Fruit fly (Drosophila melanogaster) whole organism, embryonic: Measurements from ENCODE around the gene CG33643.

Experiments used
- Adf1 ChIP-seq: fragments of 200-800 bp; sonication (Bioruptor generic); IDR thresholded peaks from 2 replicates; pipeline ENCODE4 v1.3.6; 2022; ENCODE audit warnings: missing biosample characterization, missing genetic modification characterization
- Aef1 ChIP-seq: fragments of 200-800 bp; sonication (Bioruptor generic); IDR thresholded peaks from 3 replicates; pipeline ENCODE4 v1.3.6; 2022; ENCODE audit warnings: missing biosample characterization, missing genetic modification characterization
- Atf3 ChIP-seq: fragments of 200-800 bp; sonication (Bioruptor generic); optimal IDR thresholded peaks from 3 replicates; lab custom pipeline; 2016; ENCODE audit warnings: missing biosample characterization, missing genetic modification characterization
- B-H1 ChIP-seq: fragments of 200-800 bp; sonication (Bioruptor generic); IDR thresholded peaks from 3 replicates; pipeline ENCODE4 v1.3.6; 2022; ENCODE audit warnings: missing biosample characterization, missing genetic modification characterization
- Bteb2 ChIP-seq: fragments of 200-800 bp; sonication (Bioruptor generic); optimal IDR thresholded peaks from 2 replicates; lab custom pipeline; 2016; ENCODE audit warnings: missing biosample characterization, missing genetic modification characterization
- CG1024 ChIP-seq: fragments of 200-800 bp; sonication (Bioruptor generic); IDR thresholded peaks from 2 replicates; pipeline ENCODE4 v1.3.6; 2022; ENCODE audit warnings: missing biosample characterization, missing genetic modification characterization
- CG10654 ChIP-seq: fragments of 200-800 bp; sonication (Bioruptor generic); optimal IDR thresholded peaks from 2 replicates; lab custom pipeline; 2016; ENCODE audit warnings: missing biosample characterization, missing genetic modification characterization
- CG11093 ChIP-seq: fragments of 200-800 bp; sonication (Bioruptor generic); IDR thresholded peaks from 3 replicates; pipeline ENCODE4 v1.3.6; 2022; ENCODE audit warnings: missing biosample characterization, missing genetic modification characterization
- CG12391 ChIP-seq: fragments of 200-800 bp; sonication (Bioruptor generic); optimal IDR thresholded peaks from 3 replicates; lab custom pipeline; 2018; ENCODE audit warnings: missing biosample characterization, mild to moderate bottlenecking, missing genetic modification characterization, moderate library complexity
- CG15479 ChIP-seq: fragments of 200-800 bp; sonication (Bioruptor generic); optimal IDR thresholded peaks from 3 replicates; lab custom pipeline; 2019; ENCODE audit warnings: missing biosample characterization, mild to moderate bottlenecking, missing genetic modification characterization, moderate library complexity
- CG17802 ChIP-seq: fragments of 200-800 bp; sonication (Bioruptor generic); optimal IDR thresholded peaks from 2 replicates; lab custom pipeline; 2018; ENCODE audit warnings: missing biosample characterization, mild to moderate bottlenecking, missing genetic modification characterization, moderate library complexity
- CG18476 ChIP-seq: fragments of 200-800 bp; sonication (Bioruptor generic); optimal IDR thresholded peaks from 2 replicates; lab custom pipeline; 2016; ENCODE audit warnings: missing biosample characterization, mild to moderate bottlenecking, missing genetic modification characterization
- CG2199 ChIP-seq: fragments of 200-800 bp; sonication (Bioruptor generic); IDR thresholded peaks from 3 replicates; pipeline ENCODE4 v1.3.6; 2022; ENCODE audit warnings: missing biosample characterization, missing genetic modification characterization
- CG2202 ChIP-seq: fragments of 200-800 bp; sonication (Bioruptor generic); optimal IDR thresholded peaks from 2 replicates; lab custom pipeline; 2018; ENCODE audit warnings: missing biosample characterization, mild to moderate bottlenecking, missing genetic modification characterization
- CG2889 ChIP-seq: fragments of 200-800 bp; sonication (Bioruptor generic); IDR thresholded peaks from 3 replicates; pipeline ENCODE4 v1.3.6; 2022; ENCODE audit warnings: missing biosample characterization, missing genetic modification characterization
- CG30403 ChIP-seq: fragments of 200-800 bp; sonication (Bioruptor generic); optimal IDR thresholded peaks from 3 replicates; lab custom pipeline; 2016; ENCODE audit warnings: missing biosample characterization, missing genetic modification characterization
- CG30431 ChIP-seq: fragments of 200-800 bp; sonication (Bioruptor generic); optimal IDR thresholded peaks from 2 replicates; lab custom pipeline; 2017; ENCODE audit warnings: missing biosample characterization, missing genetic modification characterization
- CG3281 ChIP-seq: fragments of 200-800 bp; sonication (Bioruptor generic); optimal IDR thresholded peaks from 3 replicates; lab custom pipeline; 2017; ENCODE audit warnings: missing biosample characterization, mild to moderate bottlenecking, missing genetic modification characterization
- CG33213 ChIP-seq: fragments of 200-800 bp; sonication (Bioruptor generic); optimal IDR thresholded peaks from 3 replicates; lab custom pipeline; 2016; ENCODE audit warnings: missing biosample characterization, missing genetic modification characterization
- CG34422 ChIP-seq: fragments of 200-800 bp; sonication (Bioruptor generic); IDR thresholded peaks from 3 replicates; pipeline ENCODE4 v1.3.6; 2022; ENCODE audit warnings: missing biosample characterization, missing genetic modification characterization
- CG4404 ChIP-seq: fragments of 200-800 bp; sonication (Bioruptor generic); IDR thresholded peaks from 2 replicates; pipeline ENCODE4 v1.3.6; 2022; ENCODE audit warnings: missing biosample characterization, missing genetic modification characterization
- CG4424 ChIP-seq: fragments of 200-800 bp; sonication (Bioruptor generic); optimal IDR thresholded peaks from 3 replicates; lab custom pipeline; 2016; ENCODE audit warnings: missing biosample characterization, missing genetic modification characterization
- CG6813 ChIP-seq: fragments of 200-800 bp; sonication (Bioruptor generic); optimal IDR thresholded peaks from 2 replicates; lab custom pipeline; 2017; ENCODE audit warnings: missing biosample characterization, missing genetic modification characterization, mild to moderate bottlenecking, moderate library complexity, missing genetic modification reagents
- CG8924 ChIP-seq: fragments of 200-800 bp; optimal IDR thresholded peaks from 3 replicates; lab custom pipeline; 2019; ENCODE audit warnings: missing biosample characterization, mild to moderate bottlenecking, missing genetic modification characterization, moderate library complexity
- CG9215 ChIP-seq: fragments of 200-800 bp; sonication (Bioruptor generic); IDR thresholded peaks from 2 replicates; pipeline ENCODE4 v1.3.6; 2022; ENCODE audit warnings: missing biosample characterization, missing genetic modification characterization
- CG9609 ChIP-seq: fragments of 200-800 bp; sonication (Bioruptor generic); optimal IDR thresholded peaks from 3 replicates; lab custom pipeline; 2016; ENCODE audit warnings: missing biosample characterization, missing genetic modification characterization
- Dll ChIP-seq: fragments of 200-800 bp; sonication (Bioruptor generic); IDR thresholded peaks from 4 replicates; pipeline ENCODE4 v1.3.6; 2022; ENCODE audit warnings: missing biosample characterization, missing genetic modification characterization; ENCODE audit not compliant: partially characterized antibody
- Fer1 ChIP-seq: fragments of 200-800 bp; sonication (Bioruptor generic); optimal IDR thresholded peaks from 2 replicates; lab custom pipeline; 2017; ENCODE audit warnings: missing biosample characterization, mild to moderate bottlenecking, missing genetic modification characterization
- HLH3B ChIP-seq: fragments of 200-800 bp; sonication (Bioruptor generic); IDR thresholded peaks from 2 replicates; pipeline ENCODE4 v1.3.6; 2022; ENCODE audit warnings: missing biosample characterization, missing genetic modification characterization
- Lhr ChIP-seq: fragments of 200-800 bp; sonication (Bioruptor generic); optimal IDR thresholded peaks from 3 replicates; lab custom pipeline; 2017; ENCODE audit warnings: mild to moderate bottlenecking, missing biosample characterization, missing genetic modification reagents, missing genetic modification characterization
- Mad ChIP-seq: fragments of 200-800 bp; sonication (Bioruptor generic); optimal IDR thresholded peaks from 2 replicates; lab custom pipeline; 2016; ENCODE audit warnings: missing biosample characterization, missing genetic modification characterization
- Ptx1 ChIP-seq: fragments of 200-800 bp; sonication (Bioruptor generic); IDR thresholded peaks from 2 replicates; pipeline ENCODE4 v1.3.6; 2022; ENCODE audit warnings: missing biosample characterization, missing genetic modification characterization
- Sin3A ChIP-seq: fragments of >200 bp; optimal IDR thresholded peaks from 2 replicates; lab custom pipeline; 2018
- Taf1 ChIP-seq: fragments of 200-800 bp; sonication (Bioruptor generic); IDR thresholded peaks from 2 replicates; pipeline ENCODE4 v1.3.6; 2022; ENCODE audit warnings: missing biosample characterization, missing genetic modification characterization
- ac ChIP-seq: fragments of 200-800 bp; sonication (Bioruptor generic); optimal IDR thresholded peaks from 3 replicates; lab custom pipeline; 2017; ENCODE audit warnings: missing biosample characterization, mild to moderate bottlenecking, missing genetic modification characterization
- bowl ChIP-seq: fragments of 200-800 bp; sonication (Bioruptor generic); IDR thresholded peaks from 2 replicates; pipeline ENCODE4 v1.3.6; 2022; ENCODE audit warnings: missing biosample characterization, missing genetic modification characterization
- croc ChIP-seq: fragments of 200-800 bp; sonication (Bioruptor generic); conservative IDR thresholded peaks from 3 replicates; pipeline ENCODE4 v1.3.6; 2022; ENCODE audit warnings: missing biosample characterization, missing genetic modification characterization
- ewg ChIP-seq: fragments of 200-800 bp; sonication (Bioruptor generic); optimal IDR thresholded peaks from 3 replicates; lab custom pipeline; 2017; ENCODE audit warnings: mild to moderate bottlenecking, missing biosample characterization, missing genetic modification reagents, missing genetic modification characterization
- fd64A ChIP-seq: fragments of 200-800 bp; sonication (Bioruptor generic); optimal IDR thresholded peaks from 3 replicates; lab custom pipeline; 2018; ENCODE audit warnings: missing biosample characterization, mild to moderate bottlenecking, missing genetic modification characterization
- gce ChIP-seq: fragments of 200-800 bp; sonication (Bioruptor generic); IDR thresholded peaks from 3 replicates; pipeline ENCODE4 v1.3.6; 2022; ENCODE audit warnings: missing biosample characterization, missing genetic modification characterization
- gt ChIP-seq: fragments of 200-800 bp; sonication (Bioruptor generic); IDR thresholded peaks from 2 replicates; pipeline ENCODE4 v1.3.6; 2022; ENCODE audit warnings: missing biosample characterization, missing genetic modification characterization
- hbn ChIP-seq: fragments of 200-800 bp; sonication (Bioruptor generic); IDR thresholded peaks from 2 replicates; pipeline ENCODE4 v1.3.6; 2022; ENCODE audit warnings: missing biosample characterization, missing genetic modification characterization; ENCODE audit not compliant: partially characterized antibody
- knrl ChIP-seq: fragments of 200-800 bp; sonication (Bioruptor generic); IDR thresholded peaks from 3 replicates; pipeline ENCODE4 v1.3.6; 2022; ENCODE audit warnings: missing biosample characterization, missing genetic modification characterization; ENCODE audit not compliant: partially characterized antibody
- lilli ChIP-seq: fragments of 200-800 bp; sonication (Bioruptor generic); optimal IDR thresholded peaks from 3 replicates; lab custom pipeline; 2016; ENCODE audit warnings: missing biosample characterization, missing genetic modification characterization
- luna ChIP-seq: fragments of 200-800 bp; sonication (Bioruptor generic); optimal IDR thresholded peaks from 2 replicates; lab custom pipeline; 2016; ENCODE audit warnings: missing biosample characterization, missing genetic modification characterization
- p53 ChIP-seq: fragments of 200-800 bp; sonication (Bioruptor generic); optimal IDR thresholded peaks from 2 replicates; lab custom pipeline; 2016; ENCODE audit warnings: missing biosample characterization, missing genetic modification characterization
- shn ChIP-seq: fragments of 200-800 bp; sonication (Bioruptor generic); optimal IDR thresholded peaks from 3 replicates; lab custom pipeline; 2016; ENCODE audit warnings: missing biosample characterization, missing genetic modification characterization
- slou ChIP-seq: fragments of 200-800 bp; sonication (Bioruptor generic); optimal IDR thresholded peaks from 3 replicates; lab custom pipeline; 2016; ENCODE audit warnings: missing biosample characterization, missing genetic modification characterization
- sna ChIP-seq: fragments of 200-800 bp; sonication (Bioruptor generic); IDR thresholded peaks from 2 replicates; pipeline ENCODE4 v1.3.6; 2022; ENCODE audit warnings: missing biosample characterization, missing genetic modification characterization; ENCODE audit not compliant: partially characterized antibody
- twi ChIP-seq: fragments of 200-800 bp; optimal IDR thresholded peaks from 2 replicates; lab custom pipeline; 2019; ENCODE audit warnings: missing biosample characterization, mild to moderate bottlenecking, missing genetic modification characterization, moderate library complexity

The CG33643 gene

DNA sequence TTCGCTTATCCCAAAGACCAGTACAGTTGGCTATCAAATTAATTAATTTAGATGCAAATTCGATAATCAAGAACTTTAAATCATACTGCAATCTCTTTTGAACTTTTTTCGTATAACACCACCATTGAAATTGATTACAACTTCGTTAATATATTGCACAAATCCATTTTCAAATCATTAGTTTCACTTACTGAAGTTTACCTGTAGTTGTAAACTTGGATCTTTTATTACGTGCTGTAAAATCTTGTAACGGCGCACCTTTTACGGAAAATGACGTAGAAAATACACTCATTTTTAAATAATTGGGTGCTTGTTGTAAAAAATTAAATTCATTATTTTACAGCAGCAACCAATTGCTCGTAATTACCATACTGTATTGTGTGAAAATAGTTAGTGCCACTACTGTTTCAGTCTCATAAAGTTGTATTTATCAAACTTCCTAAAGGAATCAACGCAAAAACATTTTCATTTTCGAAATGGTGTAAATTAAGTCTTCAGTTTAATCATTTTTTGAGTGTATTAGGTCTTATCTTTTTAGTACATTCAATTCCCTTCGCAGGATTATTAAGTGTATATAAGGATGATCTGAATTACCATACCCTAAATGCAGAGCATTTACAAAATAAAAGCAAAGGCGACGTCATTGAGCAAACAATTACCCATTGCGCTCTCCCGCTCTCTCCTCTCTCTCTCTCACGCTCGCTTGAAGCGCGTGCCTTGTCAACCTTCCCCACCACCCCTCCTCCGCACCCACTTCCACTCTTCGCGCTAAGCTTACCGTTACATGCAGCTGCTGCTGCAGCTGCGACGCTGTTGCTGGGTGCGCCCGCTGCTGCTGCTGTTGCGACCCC is 18.5 kb upstream of the CG33643 start (continued):
- TF ChIP-seq CG2889 (peak; percentile 60; the same call in 1 of the 3 replicates), CG17802 (tag; lab: Kevin White, UChicago) (no peak), CG12391 (tag; lab: Kevin White, UChicago) (peak; percentile 41), Fer1 (GFP tag; lab: Kevin White, UChicago) (no peak), CG4404 (GFP tag; lab: Robert Waterston, UW) (no peak), Sin3A (lab: Kevin White, UChicago) (no peak), CG9215 (no peak), knrl (no peak), CG11093 (GFP tag; lab: Robert Waterston, UW) (no peak), croc (GFP tag; lab: Robert Waterston, UW) (no peak), Adf1 (GFP tag; lab: Robert Waterston, UW) (no peak), CG3281 (peak; percentile 47), CG10654 (GFP tag; lab: Kevin White, UChicago) (no peak), fd64A (GFP tag; lab: Kevin White, UChicago) (no peak), CG15479 (GFP tag; lab: Kevin White, UChicago) (no peak), luna (GFP tag; lab: Kevin White, UChicago) (no peak), twi (no peak), CG2202 (no peak), ac (no peak), gt (GFP tag; lab: Robert Waterston, UW) (no peak), CG9609 (no peak), slou (GFP tag; lab: Kevin White, UChicago) (no peak), shn (no peak), sna (GFP tag; lab: Robert Waterston, UW) (no peak), CG1024 (GFP tag; lab: Robert Waterston, UW) (no peak), Aef1 (peak; percentile 34; the same call in 1 of the 3 replicates), CG30403 (GFP tag; lab: Kevin White, UChicago) (peak; percentile 31), CG8924 (tag; lab: Kevin White, UChicago) (no peak), HLH3B (GFP tag; lab: Robert Waterston, UW) (peak; percentile 55), CG18476 (GFP tag; lab: Kevin White, UChicago) (no peak), CG30431 (GFP tag; lab: Kevin White, UChicago) (no peak), ewg (GFP tag; lab: Kevin White, UChicago) (no peak), Mad (GFP tag; lab: Kevin White, UChicago) (no peak), CG33213 (GFP tag; lab: Kevin White, UChicago) (no peak), Lhr (GFP tag; lab: Kevin White, UChicago) (no peak), p53 (no peak), CG4424 (GFP tag; lab: Kevin White, UChicago) (no peak), Dll (GFP tag; lab: Robert Waterston, UW) (no peak), Taf1 (no peak), hbn (GFP tag; lab: Robert Waterston, UW) (no peak), CG6813 (no peak), lilli (GFP tag; lab: Kevin White, UChicago) (peak; percentile 33), CG34422 (peak; percentile 38; the same call in 1 of the 3 replicates), CG2199 (GFP tag; lab: Robert Waterston, UW) (peak; percentile 73; the same call in 1 of the 3 replicates), bowl (GFP tag; lab: Robert Waterston, UW) (peak; percentile 70; the same call in 1 of the 2 replicates), B-H1 (GFP tag; lab: Robert Waterston, UW) (peak; percentile 17; the same call in 1 of the 3 replicates), Bteb2 (GFP tag; lab: Kevin White, UChicago) (peak; percentile 26), Atf3 (GFP tag; lab: Kevin White, UChicago) (no peak), gce (GFP tag; lab: Robert Waterston, UW) (no peak), Ptx1 (GFP tag; lab: Robert Waterston, UW) (peak; percentile 61; the same call in 1 of the 2 replicates)
